Fruit fly (Drosophila melanogaster) Kc167 (cell line): Measurements from ENCODE around the gene rho-4.

Experiments
- h ChIP-seq: fragments of >200 bp; optimal IDR thresholded peaks from 3 replicates; lab custom pipeline; 2018; ENCODE audit warnings: missing external identifiers
- ttk ChIP-seq: sonication (Bioruptor generic); optimal IDR thresholded peaks from 2 replicates; lab custom pipeline; 2017; ENCODE audit warnings: missing external identifiers

- TF ChIP-seq h (lab: Kevin White, UChicago) (no peak), ttk (lab: Kevin White, UChicago) (no peak)
Observed at dm6 chrX:11550078-11550477, 49.6 kb upstream of the rho-4 start.
